Fruit fly (Drosophila melanogaster): ENCODE data around the gene Dyro.

Dyro gene

dm6 chr3L:11309743-11310518, 14.2 kb upstream of the Dyro start (continued):
- no peak for TF ChIP-seq Hr78 (GFP tag; optimal IDR thresholded peaks at IDR 0.05)
- no peak for TF ChIP-seq CG13287 (GFP tag; IDR thresholded peaks at IDR 0.05; ENCODE audit: partially characterized antibody)
- no peak for TF ChIP-seq tna (GFP tag; IDR thresholded peaks at IDR 0.05; ENCODE audit: partially characterized antibody)
- no peak for TF ChIP-seq CG13123 (GFP tag; optimal IDR thresholded peaks at IDR 0.05)
- no peak for TF ChIP-seq bab2 (GFP tag; optimal IDR thresholded peaks at IDR 0.05)
- no peak for TF ChIP-seq CG4707 (GFP tag; optimal IDR thresholded peaks at IDR 0.05)
- peak; percentile 21 for TF ChIP-seq az2 (GFP tag; optimal IDR thresholded peaks at IDR 0.05)
- no peak for TF ChIP-seq CG1832 (GFP tag; optimal IDR thresholded peaks at IDR 0.05)
- no peak for TF ChIP-seq da (GFP tag; optimal IDR thresholded peaks at IDR 0.05)
- TF ChIP-seq CG43689 (GFP tag; IDR thresholded peaks at IDR 0.05): no peak
- no peak for TF ChIP-seq sd (tag; optimal IDR thresholded peaks at IDR 0.05)
- no peak; the same call in 1 of the 2 replicates for TF ChIP-seq amos (GFP tag; IDR thresholded peaks at IDR 0.05; ENCODE audit: partially characterized antibody)
- no peak for TF ChIP-seq sna (GFP tag; IDR thresholded peaks at IDR 0.05; ENCODE audit: partially characterized antibody)
- TF ChIP-seq Usf (GFP tag; optimal IDR thresholded peaks at IDR 0.05): no peak
- TF ChIP-seq tio (GFP tag; optimal IDR thresholded peaks at IDR 0.05): peak; percentile 5
- no peak for TF ChIP-seq ssp (GFP tag; IDR thresholded peaks at IDR 0.05)
- no peak for TF ChIP-seq CG10209 (GFP tag; optimal IDR thresholded peaks at IDR 0.05)
- no peak for TF ChIP-seq al (GFP tag; IDR thresholded peaks at IDR 0.05)
- no peak for TF ChIP-seq CG13624 (GFP tag; optimal IDR thresholded peaks at IDR 0.05)
- TF ChIP-seq bcd (GFP tag; optimal IDR thresholded peaks at IDR 0.05): no peak
- TF ChIP-seq CoRest (tag; optimal IDR thresholded peaks at IDR 0.05): peak; percentile 39
- no peak for TF ChIP-seq knrl (GFP tag; IDR thresholded peaks at IDR 0.05; ENCODE audit: partially characterized antibody)
- no peak for TF ChIP-seq CG5953 (GFP tag; IDR thresholded peaks at IDR 0.05)
- TF ChIP-seq wek (GFP tag; optimal IDR thresholded peaks at IDR 0.05): no peak
- no peak for TF ChIP-seq CG3847 (GFP tag; IDR thresholded peaks at IDR 0.05)
- TF ChIP-seq esg (GFP tag; conservative IDR thresholded peaks at IDR 0.05): 0 out of 2 replicates have a peak, but pooled peaks have one; percentile 9
- no peak for TF ChIP-seq CG3995 (GFP tag; optimal IDR thresholded peaks at IDR 0.05)
- no peak for TF ChIP-seq CG14014 (GFP tag; IDR thresholded peaks at IDR 0.05)
- TF ChIP-seq CG2712 (tag; optimal IDR thresholded peaks at IDR 0.05): peak; percentile 58
- no peak for TF ChIP-seq tin (GFP tag; optimal IDR thresholded peaks at IDR 0.05)
- no peak for TF ChIP-seq slou (GFP tag; optimal IDR thresholded peaks at IDR 0.05)
- no peak for TF ChIP-seq Ptx1 (GFP tag; IDR thresholded peaks at IDR 0.05)
- peak; percentile 46 for TF ChIP-seq phol (tag; optimal IDR thresholded peaks at IDR 0.05)
- no peak for TF ChIP-seq CG3065 (GFP tag; optimal IDR thresholded peaks at IDR 0.05)
- no peak for TF ChIP-seq CG42726 (GFP tag; IDR thresholded peaks at IDR 0.05; ENCODE audit: partially characterized antibody)
- TF ChIP-seq Atf-2 (GFP tag; optimal IDR thresholded peaks at IDR 0.05): no peak
- no peak for TF ChIP-seq exex (tag; optimal IDR thresholded peaks at IDR 0.05)
- 0 out of 2 replicates have a peak, but pooled peaks have one; percentile 26 for TF ChIP-seq CG9932 (GFP tag; IDR thresholded peaks at IDR 0.05)
- peak; percentile 55 for TF ChIP-seq PHDP (tag; optimal IDR thresholded peaks at IDR 0.05)
- TF ChIP-seq salm (tag; optimal IDR thresholded peaks at IDR 0.05): no peak
- no peak for TF ChIP-seq eyg (GFP tag; optimal IDR thresholded peaks at IDR 0.05)
- TF ChIP-seq CTCF (GFP tag; optimal IDR thresholded peaks at IDR 0.05): no peak
- TF ChIP-seq cato (GFP tag; optimal IDR thresholded peaks at IDR 0.05; ENCODE audit: borderline replicate concordance): no peak
- TF ChIP-seq CG7987 (GFP tag; optimal IDR thresholded peaks at IDR 0.05): no peak
- peak; percentile 47 for TF ChIP-seq unpg (GFP tag; optimal IDR thresholded peaks at IDR 0.05)
- TF ChIP-seq CG15269 (tag; optimal IDR thresholded peaks at IDR 0.05): peak; percentile 4
- peak; percentile 24 for TF ChIP-seq CG7556 (GFP tag; optimal IDR thresholded peaks at IDR 0.05)
- no peak for TF ChIP-seq CG4404 (GFP tag; IDR thresholded peaks at IDR 0.05)
- peak; percentile 66 for TF ChIP-seq gem (tag; optimal IDR thresholded peaks at IDR 0.05)

Data from whole organism, embryonic.